Worm (Caenorhabditis elegans): ENCODE results near the gene gpcp-2.

- TF ChIP-seq aptf-2 (GFP tag; conservative IDR thresholded peaks at IDR 0.05) (no peak), pha-4 (tag; optimal IDR thresholded peaks at IDR 0.05) (no peak), ama-1 (optimal IDR thresholded peaks at IDR 0.05) (no peak), ama-1 (GFP tag; optimal IDR thresholded peaks at IDR 0.05) (no peak), nhr-80 (tag; optimal IDR thresholded peaks at IDR 0.05) (no peak), ceh-27 (GFP tag; optimal IDR thresholded peaks at IDR 0.05) (no peak)
Observed at ce11 chrII:8027663-8028062, 45.5 kb downstream of the gpcp-2 start, which contains the start of gene swsn-7.
